Worm (Caenorhabditis elegans) whole organism, L3 larva: ENCODE results near the gene dars-1.

ENCODE experiments used
- R02D3.7 ChIP-seq: fragments of 150-350 bp; optimal IDR thresholded peaks from 2 replicates; lab custom pipeline; 2014; ENCODE audit warnings: missing biosample characterization, missing genetic modification characterization
- ZK546.5 ChIP-seq: sonication (generic microtip); optimal IDR thresholded peaks from 2 replicates; lab custom pipeline; 2017; ENCODE audit warnings: missing biosample characterization, missing genetic modification characterization
- aly-2 ChIP-seq: fragments of 150-350 bp; optimal IDR thresholded peaks from 2 replicates; lab custom pipeline; 2014; ENCODE audit warnings: missing biosample characterization, missing genetic modification characterization
- ceh-16 ChIP-seq: sonication (generic microtip); optimal IDR thresholded peaks from 2 replicates; lab custom pipeline; 2017; ENCODE audit warnings: missing biosample characterization, missing genetic modification characterization
- ceh-28 ChIP-seq: fragments of 150-350 bp; optimal IDR thresholded peaks from 2 replicates; lab custom pipeline; 2014; ENCODE audit warnings: missing biosample characterization, missing genetic modification reagents, missing genetic modification characterization
- daf-12 ChIP-seq: fragments of 150-350 bp; optimal IDR thresholded peaks from 2 replicates; lab custom pipeline; 2014; ENCODE audit warnings: missing biosample characterization, missing genetic modification reagents, missing genetic modification characterization
- elt-1 ChIP-seq: fragments of 150-350 bp; optimal IDR thresholded peaks from 2 replicates; lab custom pipeline; 2014; ENCODE audit warnings: missing biosample characterization, missing genetic modification characterization
- elt-2 ChIP-seq: sonication (generic microtip); optimal IDR thresholded peaks from 2 replicates; lab custom pipeline; 2016; ENCODE audit warnings: missing genetic modification reagents, mild to moderate bottlenecking, missing genetic modification characterization, missing compliant biosample characterization
- eor-1 ChIP-seq, 2 experiments: fragments of 150-350 bp; optimal IDR thresholded peaks; 2 replicates each; lab custom pipeline; 2014 to 2018; ENCODE audit warnings: missing biosample characterization in 2 of 2, missing genetic modification characterization in 2 of 2
- fkh-10 ChIP-seq: sonication (generic microtip); optimal IDR thresholded peaks from 2 replicates; lab custom pipeline; 2017; ENCODE audit warnings: missing biosample characterization, missing genetic modification reagents, missing genetic modification characterization
- fkh-2 ChIP-seq: fragments of 150-350 bp; optimal IDR thresholded peaks from 2 replicates; lab custom pipeline; 2014; ENCODE audit warnings: missing biosample characterization, missing genetic modification reagents, missing genetic modification characterization
- fos-1 ChIP-seq: fragments of 150-350 bp; optimal IDR thresholded peaks from 2 replicates; lab custom pipeline; 2014; ENCODE audit warnings: missing biosample characterization, missing genetic modification characterization
- jun-1 ChIP-seq: fragments of 150-350 bp; optimal IDR thresholded peaks from 2 replicates; lab custom pipeline; 2014; ENCODE audit warnings: missing biosample characterization, missing genetic modification reagents, missing genetic modification characterization
- lin-15B ChIP-seq: fragments of 150-350 bp; optimal IDR thresholded peaks from 2 replicates; lab custom pipeline; 2014; ENCODE audit warnings: missing biosample characterization, missing genetic modification characterization
- lin-39 ChIP-seq: fragments of 150-350 bp; optimal IDR thresholded peaks from 2 replicates; lab custom pipeline; 2018; ENCODE audit warnings: missing biosample characterization, missing genetic modification reagents, missing genetic modification characterization
- lsy-12 ChIP-seq: sonication (generic microtip); optimal IDR thresholded peaks from 2 replicates; lab custom pipeline; 2016; ENCODE audit warnings: mild to moderate bottlenecking, missing genetic modification characterization, missing compliant biosample characterization
- mml-1 ChIP-seq: fragments of 150-350 bp; sonication (generic microtip); optimal IDR thresholded peaks from 3 replicates; lab custom pipeline; 2014; ENCODE audit warnings: missing biosample characterization, missing genetic modification characterization
- nfya-1 ChIP-seq: sonication (generic microtip); optimal IDR thresholded peaks from 2 replicates; lab custom pipeline; 2017; ENCODE audit warnings: missing genetic modification characterization, mild to moderate bottlenecking, missing compliant biosample characterization, antibody characterized with exemption, moderate library complexity; ENCODE audit not compliant: insufficient read depth
- nhr-23 ChIP-seq: fragments of 150-350 bp; optimal IDR thresholded peaks from 2 replicates; lab custom pipeline; 2014; ENCODE audit warnings: missing biosample characterization, missing genetic modification reagents, missing genetic modification characterization
- nhr-237 ChIP-seq: fragments of 150-350 bp; optimal IDR thresholded peaks from 2 replicates; lab custom pipeline; 2014; ENCODE audit warnings: missing biosample characterization, missing genetic modification characterization
- nhr-25 ChIP-seq: sonication (generic microtip); optimal IDR thresholded peaks from 2 replicates; lab custom pipeline; 2017; ENCODE audit warnings: missing biosample characterization, missing genetic modification characterization
- nhr-28 ChIP-seq: fragments of 150-350 bp; optimal IDR thresholded peaks from 2 replicates; lab custom pipeline; 2014; ENCODE audit warnings: missing biosample characterization, missing genetic modification characterization
- nhr-43 ChIP-seq: sonication (generic microtip); optimal IDR thresholded peaks from 2 replicates; lab custom pipeline; 2016; ENCODE audit warnings: mild to moderate bottlenecking, missing genetic modification characterization, missing compliant biosample characterization; ENCODE audit not compliant: poor library complexity, severe bottlenecking
- nhr-76 ChIP-seq: fragments of 150-350 bp; sonication (generic microtip); optimal IDR thresholded peaks from 5 replicates; lab custom pipeline; 2014; ENCODE audit warnings: missing biosample characterization, missing genetic modification characterization
- nhr-77 ChIP-seq: fragments of 150-350 bp; optimal IDR thresholded peaks from 2 replicates; lab custom pipeline; 2014; ENCODE audit warnings: missing biosample characterization, missing genetic modification characterization
- pha-4 ChIP-seq: fragments of 150-350 bp; optimal IDR thresholded peaks from 2 replicates; lab custom pipeline; 2014; ENCODE audit warnings: missing biosample characterization, missing genetic modification reagents, missing genetic modification characterization
- pqm-1 ChIP-seq: fragments of 150-350 bp; optimal IDR thresholded peaks from 2 replicates; lab custom pipeline; 2017; ENCODE audit warnings: missing biosample characterization, missing genetic modification characterization, inconsistent platforms
- sea-2 ChIP-seq: fragments of 150-350 bp; sonication (generic microtip); optimal IDR thresholded peaks from 4 replicates; lab custom pipeline; 2014; ENCODE audit warnings: missing biosample characterization, missing genetic modification reagents, missing genetic modification characterization
- skn-1 ChIP-seq: fragments of 150-350 bp; optimal IDR thresholded peaks from 2 replicates; lab custom pipeline; 2014; ENCODE audit warnings: missing biosample characterization, missing genetic modification characterization
- snpc-4 ChIP-seq: fragments of 150-350 bp; optimal IDR thresholded peaks from 2 replicates; lab custom pipeline; 2014; ENCODE audit warnings: missing biosample characterization, missing genetic modification characterization
- tbx-2 ChIP-seq: sonication (generic microtip); optimal IDR thresholded peaks from 2 replicates; lab custom pipeline; 2016; ENCODE audit warnings: mild to moderate bottlenecking, missing genetic modification characterization, missing compliant biosample characterization
- unc-39 ChIP-seq: sonication (generic microtip); optimal IDR thresholded peaks from 4 replicates; lab custom pipeline; 2017; ENCODE audit warnings: missing biosample characterization, missing genetic modification characterization

dars-1 gene

ce11 chrIII:9489798-9490197 lies 1.2 kb downstream of the dars-1 start:
- TF ChIP-seq daf-12 (tag; lab: Kevin White, UChicago), result no peak
- no peak for TF ChIP-seq jun-1 (tag; lab: Kevin White, UChicago)
- TF ChIP-seq lin-39 (tag; lab: Kevin White, UChicago), result no peak
- no peak for TF ChIP-seq eor-1 (tag; optimal IDR thresholded peaks at IDR 0.05; lab: Kevin White, UChicago)
- TF ChIP-seq elt-2, result no peak
- no peak for TF ChIP-seq elt-1 (tag; lab: Kevin White, UChicago)
- TF ChIP-seq, all 47 proteins: peak for 0

- TF ChIP-seq lsy-12 (tag; lab: Kevin White, UChicago) (no peak), lin-15B (no peak), ZK546.5 (tag; lab: Kevin White, UChicago) (no peak), unc-39 (no peak), elt-1 (tag; lab: Kevin White, UChicago) (no peak), nhr-43 (tag; lab: Kevin White, UChicago) (no peak), fkh-2 (tag; lab: Kevin White, UChicago) (no peak), ceh-28 (tag; lab: Kevin White, UChicago) (no peak), mml-1 (no peak), nhr-76 (tag; lab: Kevin White, UChicago) (no peak), nhr-237 (tag; lab: Kevin White, UChicago) (no peak), nhr-77 (tag; lab: Kevin White, UChicago) (no peak), sea-2 (GFP tag; lab: Kevin White, UChicago) (no peak), pha-4 (no peak), nhr-28 (no peak)
These were observed 2.6 kb downstream of the dars-1 start, which contains the start of gene nlp-36 for ce11 chrIII:9488431-9488830. TSS of gene nlp-36 (plus strand) at chrIII:9488731.

DNA sequence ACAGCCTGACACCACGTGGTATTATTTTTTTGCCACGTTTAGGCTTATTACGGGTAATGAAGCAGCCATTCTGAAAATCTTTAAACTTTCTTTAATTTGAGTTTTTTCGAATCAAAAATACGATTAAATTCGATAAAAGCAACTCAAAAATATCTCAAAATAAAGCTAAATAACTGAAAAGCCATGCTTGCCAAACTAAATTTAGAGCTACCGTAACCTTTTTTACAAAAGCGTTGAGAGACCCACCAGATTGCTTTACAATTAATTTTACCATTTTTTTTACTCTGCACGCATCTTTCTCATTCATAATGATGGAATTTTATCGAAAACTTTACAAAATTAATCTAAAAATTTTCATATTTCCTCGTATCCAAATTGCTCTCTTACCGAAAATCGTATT lies 3.0 kb downstream of the dars-1 start:
- TF ChIP-seq mml-1 (no peak), ceh-16 (no peak), nhr-25 (no peak)

ce11 chrIII:9487454-9487853 lies 3.6 kb downstream of the dars-1 start:
- TF ChIP-seq aly-2 (no peak), pha-4 (peak; percentile 72), nhr-43 (tag; lab: Kevin White, UChicago) (no peak), elt-2 (peak; percentile 81), ceh-28 (tag; lab: Kevin White, UChicago) (peak; percentile 7), skn-1 (tag; lab: Kevin White, UChicago) (no peak), pqm-1 (tag; lab: Kevin White, UChicago) (peak; percentile 87), sea-2 (GFP tag; lab: Kevin White, UChicago) (no peak), snpc-4 (tag; lab: Kevin White, UChicago) (no peak), jun-1 (tag; lab: Kevin White, UChicago) (peak; percentile 10), lin-39 (tag; lab: Kevin White, UChicago) (no peak), fkh-10 (GFP tag; lab: Kevin White, UChicago) (no peak), tbx-2 (tag; lab: Kevin White, UChicago) (no peak)

- TF ChIP-seq nhr-23 (tag; lab: Kevin White, UChicago) (no peak), fos-1 (tag; lab: Kevin White, UChicago) (no peak), nhr-43 (tag; lab: Kevin White, UChicago) (no peak), daf-12 (tag; lab: Kevin White, UChicago) (no peak), fkh-2 (tag; lab: Kevin White, UChicago) (no peak), nhr-28 (no peak), snpc-4 (tag; lab: Kevin White, UChicago) (no peak), R02D3.7 (tag; lab: Kevin White, UChicago) (no peak)
- TF ChIP-seq, all 47 proteins: peak for 0
These were observed 5.6 kb downstream of the dars-1 start, which contains the start of gene bre-3 for ce11 chrIII:9485373-9485772. TSS of gene bre-3 (minus strand) at chrIII:9485473.

DNA sequence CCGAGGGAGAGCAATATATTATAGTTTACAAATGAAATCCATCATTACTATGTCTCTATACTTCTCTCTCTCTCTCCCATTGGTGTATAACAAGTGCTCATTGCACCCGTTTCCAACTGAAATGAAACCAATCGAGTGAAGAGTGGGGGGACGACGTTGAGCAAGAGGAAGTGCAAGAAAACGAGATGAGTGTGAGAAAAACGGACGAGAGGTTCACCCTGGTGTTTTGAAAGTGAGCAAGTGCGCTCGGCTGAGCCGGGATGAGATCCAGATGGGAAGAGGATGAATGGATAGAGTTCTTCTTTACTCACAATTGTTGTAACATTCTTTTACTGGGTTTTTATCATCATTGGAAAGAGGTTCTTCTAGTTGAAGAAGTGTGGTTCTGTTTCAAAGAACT lies 7.3 kb downstream of the dars-1 start:
- TF ChIP-seq nfya-1 (peak; percentile 65), jun-1 (tag; lab: Kevin White, UChicago) (no peak), lin-39 (tag; lab: Kevin White, UChicago) (peak; percentile 0), lin-15B (peak; percentile 57)
